Worm (Caenorhabditis elegans) whole organism, L1 larva: ENCODE results near the gene ZK1010.2.

ENCODE experiments used
- F16B12.6 ChIP-seq: fragments of 150-350 bp; optimal IDR thresholded peaks from 2 replicates; lab custom pipeline; 2014; ENCODE audit warnings: missing biosample characterization, missing genetic modification characterization
- aly-2 ChIP-seq: fragments of 150-350 bp; optimal IDR thresholded peaks from 2 replicates; lab custom pipeline; 2014; ENCODE audit warnings: missing biosample characterization, missing genetic modification characterization
- ama-1 ChIP-seq: fragments of 150-350 bp; optimal IDR thresholded peaks from 2 replicates; lab custom pipeline; 2014
- blmp-1 ChIP-seq: fragments of 150-350 bp; optimal IDR thresholded peaks from 2 replicates; lab custom pipeline; 2014; ENCODE audit warnings: missing biosample characterization, missing genetic modification characterization
- ceh-8 ChIP-seq: fragments of 200-800 bp; sonication (Bioruptor generic); optimal IDR thresholded peaks from 2 replicates; lab custom pipeline; 2018; ENCODE audit warnings: mild to moderate bottlenecking, missing genetic modification characterization, moderate library complexity, missing compliant biosample characterization
- ceh-88 ChIP-seq: fragments of 200-800 bp; sonication (Bioruptor generic); IDR thresholded peaks from 2 replicates; pipeline ENCODE4 v1.3.6; 2022; ENCODE audit warnings: missing genetic modification characterization, missing compliant biosample characterization
- ceh-90 ChIP-seq: sonication (generic microtip); optimal IDR thresholded peaks from 2 replicates; lab custom pipeline; 2016; ENCODE audit warnings: missing genetic modification characterization, missing compliant biosample characterization
- dsc-1 ChIP-seq: sonication (generic microtip); optimal IDR thresholded peaks from 2 replicates; lab custom pipeline; 2016; ENCODE audit warnings: mild to moderate bottlenecking, missing genetic modification characterization, missing compliant biosample characterization
- efl-1 ChIP-seq, 4 experiments: fragments of 150-350 bp; optimal IDR thresholded peaks in 3 of 4; peaks in 1 of 4; 1 replicate in 1 of 4; 2 replicates in 3 of 4; lab custom pipeline; 2014; ENCODE audit warnings: missing biosample characterization in 2 of 4, missing genetic modification characterization in 2 of 4, missing genetic modification reagents in 2 of 4
- efl-3 ChIP-seq: fragments of 200-800 bp; sonication (Bioruptor generic); optimal IDR thresholded peaks from 2 replicates; lab custom pipeline; 2018; ENCODE audit warnings: mild to moderate bottlenecking, missing genetic modification characterization, missing compliant biosample characterization
- egl-27 ChIP-seq, 2 experiments: fragments of 150-350 bp in 1 of 2; sonication (generic microtip); optimal IDR thresholded peaks; 3 replicates each; lab custom pipeline; 2017 to 2018; ENCODE audit warnings: missing biosample characterization in 2 of 2, missing genetic modification characterization in 2 of 2, missing genetic modification reagents in 2 of 2
- elt-3 ChIP-seq, 6 experiments: fragments of 150-350 bp in 1 of 6; sonication (generic microtip); optimal IDR thresholded peaks; 2 replicates each; lab custom pipeline; 2017 to 2018; ENCODE audit warnings: missing biosample characterization in 6 of 6, missing genetic modification characterization in 6 of 6, inconsistent platforms in 1 of 6
- fkh-10 ChIP-seq: sonication (generic microtip); optimal IDR thresholded peaks from 2 replicates; lab custom pipeline; 2017; ENCODE audit warnings: missing biosample characterization, missing genetic modification reagents, missing genetic modification characterization
- fkh-4 ChIP-seq: sonication (generic microtip); optimal IDR thresholded peaks from 2 replicates; lab custom pipeline; 2016; ENCODE audit warnings: missing compliant biosample characterization, missing genetic modification characterization, borderline replicate concordance
- fkh-8 ChIP-seq: sonication (generic microtip); optimal IDR thresholded peaks from 2 replicates; lab custom pipeline; 2016; ENCODE audit warnings: mild to moderate bottlenecking, missing genetic modification characterization, missing compliant biosample characterization
- fos-1 ChIP-seq: fragments of 150-350 bp; optimal IDR thresholded peaks from 2 replicates; lab custom pipeline; 2014; ENCODE audit warnings: missing biosample characterization, missing genetic modification characterization
- grh-1 ChIP-seq: fragments of 200-800 bp; sonication (Bioruptor generic); IDR thresholded peaks from 2 replicates; pipeline ENCODE4 v1.3.6; 2022; ENCODE audit warnings: missing genetic modification reagents, missing genetic modification characterization, missing compliant biosample characterization
- hlh-4 ChIP-seq: sonication (generic microtip); optimal IDR thresholded peaks from 2 replicates; lab custom pipeline; 2016; ENCODE audit warnings: mild to moderate bottlenecking, missing genetic modification characterization, missing compliant biosample characterization
- irx-1 ChIP-seq: sonication (generic microtip); optimal IDR thresholded peaks from 2 replicates; lab custom pipeline; 2016; ENCODE audit warnings: missing genetic modification characterization, missing compliant biosample characterization
- jun-1 ChIP-seq: fragments of 150-350 bp; optimal IDR thresholded peaks from 2 replicates; lab custom pipeline; 2014; ENCODE audit warnings: missing biosample characterization, missing genetic modification reagents, missing genetic modification characterization
- lin-13 ChIP-seq: fragments of 150-350 bp; optimal IDR thresholded peaks from 2 replicates; lab custom pipeline; 2014; ENCODE audit warnings: missing biosample characterization, missing genetic modification reagents, missing genetic modification characterization
- lin-14 ChIP-seq: fragments of 200-800 bp; sonication (Bioruptor generic); optimal IDR thresholded peaks from 2 replicates; lab custom pipeline; 2018; ENCODE audit warnings: mild to moderate bottlenecking, missing genetic modification characterization, moderate library complexity, missing compliant biosample characterization
- lin-15B ChIP-seq: fragments of 150-350 bp; sonication (generic microtip); optimal IDR thresholded peaks from 3 replicates; lab custom pipeline; 2014; ENCODE audit warnings: missing biosample characterization, missing genetic modification characterization
- lin-35 ChIP-seq, 2 experiments: fragments of 150-350 bp; optimal IDR thresholded peaks; 2 replicates each; lab custom pipeline; 2014; ENCODE audit warnings: missing biosample characterization in 2 of 2, missing genetic modification characterization in 2 of 2, missing genetic modification reagents in 2 of 2
- lir-3 ChIP-seq: sonication (generic microtip); optimal IDR thresholded peaks from 2 replicates; lab custom pipeline; 2016; ENCODE audit warnings: mild to moderate bottlenecking, missing genetic modification characterization, moderate library complexity, missing compliant biosample characterization; ENCODE audit not compliant: poor library complexity
- lsy-2 ChIP-seq, 2 experiments: fragments of 150-350 bp; optimal IDR thresholded peaks; 2 replicates each; lab custom pipeline; 2014; ENCODE audit warnings: missing biosample characterization in 2 of 2, missing genetic modification characterization in 2 of 2
- mab-9 ChIP-seq: fragments of 200-800 bp; sonication (Bioruptor generic); IDR thresholded peaks from 2 replicates; pipeline ENCODE4 v1.3.6; 2022; ENCODE audit warnings: missing genetic modification reagents, missing genetic modification characterization, missing compliant biosample characterization
- mep-1 ChIP-seq: fragments of 150-350 bp; optimal IDR thresholded peaks from 2 replicates; lab custom pipeline; 2014; ENCODE audit warnings: missing biosample characterization, missing genetic modification characterization
- nhr-19 ChIP-seq: fragments of 200-800 bp; sonication (Bioruptor generic); conservative IDR thresholded peaks from 2 replicates; pipeline ENCODE4 v1.3.6; 2022; ENCODE audit warnings: missing genetic modification characterization, missing compliant biosample characterization
- nhr-20 ChIP-seq: sonication (generic microtip); optimal IDR thresholded peaks from 2 replicates; lab custom pipeline; 2016; ENCODE audit warnings: mild to moderate bottlenecking, missing genetic modification characterization, missing compliant biosample characterization
- nhr-237 ChIP-seq: fragments of 150-350 bp; optimal IDR thresholded peaks from 2 replicates; lab custom pipeline; 2014; ENCODE audit warnings: missing biosample characterization, missing genetic modification characterization
- nhr-71 ChIP-seq: sonication (generic microtip); optimal IDR thresholded peaks from 2 replicates; lab custom pipeline; 2016; ENCODE audit warnings: mild to moderate bottlenecking, missing genetic modification characterization, moderate library complexity, missing compliant biosample characterization
- nhr-77 ChIP-seq: fragments of 150-350 bp; optimal IDR thresholded peaks from 2 replicates; lab custom pipeline; 2014; ENCODE audit warnings: missing biosample characterization, missing genetic modification characterization
- nhr-85 ChIP-seq: sonication (generic microtip); peaks from one replicate; lab custom pipeline; 2016; ENCODE audit warnings: missing genetic modification characterization, inconsistent platforms, missing compliant biosample characterization
- nhr-90 ChIP-seq: sonication (generic microtip); optimal IDR thresholded peaks from 2 replicates; lab custom pipeline; 2016; ENCODE audit warnings: mild to moderate bottlenecking, missing genetic modification characterization, missing compliant biosample characterization; ENCODE audit not compliant: poor library complexity
- snu-23 ChIP-seq: sonication (generic microtip); optimal IDR thresholded peaks from 2 replicates; lab custom pipeline; 2016; ENCODE audit warnings: missing genetic modification characterization, missing compliant biosample characterization
- tbx-2 ChIP-seq: sonication (generic microtip); optimal IDR thresholded peaks from 2 replicates; lab custom pipeline; 2016; ENCODE audit warnings: missing genetic modification characterization, missing compliant biosample characterization
- unc-130 ChIP-seq: fragments of 150-350 bp; optimal IDR thresholded peaks from 2 replicates; lab custom pipeline; 2017; ENCODE audit warnings: missing biosample characterization, missing genetic modification characterization, inconsistent platforms
- unc-30 ChIP-seq: sonication (generic microtip); optimal IDR thresholded peaks from 2 replicates; lab custom pipeline; 2017; ENCODE audit warnings: missing biosample characterization, missing genetic modification characterization
- unc-86 ChIP-seq: sonication (generic microtip); optimal IDR thresholded peaks from 2 replicates; lab custom pipeline; 2016; ENCODE audit warnings: missing genetic modification characterization, missing compliant biosample characterization
- vab-15 ChIP-seq: sonication (generic microtip); optimal IDR thresholded peaks from 2 replicates; lab custom pipeline; 2017; ENCODE audit warnings: missing genotype, mild to moderate bottlenecking, missing genetic modification characterization, missing compliant biosample characterization
- zag-1 ChIP-seq: fragments of 150-350 bp; optimal IDR thresholded peaks from 2 replicates; lab custom pipeline; 2014; ENCODE audit warnings: missing biosample characterization, missing genetic modification characterization
- ztf-11 ChIP-seq, 2 experiments: sonication (generic microtip); optimal IDR thresholded peaks; 2 replicates each; lab custom pipeline; 2016 to 2017; ENCODE audit warnings: missing genetic modification characterization in 2 of 2, missing biosample characterization in 1 of 2, missing compliant biosample characterization in 1 of 2
- ztf-4 ChIP-seq: fragments of 150-350 bp; optimal IDR thresholded peaks from 2 replicates; lab custom pipeline; 2014; ENCODE audit warnings: missing biosample characterization, missing genetic modification characterization

Gene ZK1010.2

ce11 chrIII:13015754-13016317 lies 38.2 kb upstream of the ZK1010.2 start (continued):
- TF ChIP-seq efl-1 (optimal IDR thresholded peaks at IDR 0.05; lab: Kevin White, UChicago) (peak; percentile 21 to 51), efl-1 (GFP tag; optimal IDR thresholded peaks at IDR 0.05 in 1 of 2; lab: Kevin White, UChicago) (peak; percentile 22 to 74), unc-130 (tag; lab: Kevin White, UChicago) (peak; percentile 30), fkh-10 (peak; percentile 27), lsy-2 (tag; optimal IDR thresholded peaks at IDR 0.05; lab: Kevin White, UChicago) (peak; percentile 25 to 66), nhr-90 (tag; lab: Kevin White, UChicago) (peak; percentile 37), snu-23 (GFP tag; lab: Kevin White, UChicago) (peak; percentile 61), F16B12.6 (tag; lab: Kevin White, UChicago) (peak; percentile 18), nhr-71 (tag; lab: Kevin White, UChicago) (peak; percentile 70), jun-1 (peak; percentile 56)

- TF ChIP-seq ama-1 (lab: Kevin White, UChicago) (no peak), grh-1 (GFP tag; lab: Robert Waterston, UW) (no peak), lin-14 (GFP tag; lab: Kevin White, UChicago) (peak; percentile 44), nhr-85 (tag; lab: Kevin White, UChicago) (peak; percentile 77), snu-23 (GFP tag; lab: Kevin White, UChicago) (peak; percentile 2), nhr-71 (tag; lab: Kevin White, UChicago) (no peak), elt-3 (tag; optimal IDR thresholded peaks at IDR 0.05; lab: Kevin White, UChicago) (peak in 3 of 6 experiments; percentile 20 to 61 (median 22)), nhr-20 (tag; lab: Kevin White, UChicago) (peak; percentile 18), lsy-2 (tag; optimal IDR thresholded peaks at IDR 0.05; lab: Kevin White, UChicago) (peak in 1 of 2 experiments; percentile 11), lin-13 (no peak)
- TF ChIP-seq, all 84 proteins: peak for 6
Observed at ce11 chrIII:13013912-13014311, 36.2 kb upstream of the ZK1010.2 start.

- no peak for TF ChIP-seq egl-27 (tag; optimal IDR thresholded peaks at IDR 0.05; lab: Kevin White, UChicago)
- peak in 1 of 2 experiments; percentile 49 for TF ChIP-seq lsy-2 (tag; optimal IDR thresholded peaks at IDR 0.05; lab: Kevin White, UChicago)
- no peak for TF ChIP-seq nhr-71 (tag; lab: Kevin White, UChicago)
- TF ChIP-seq elt-3 (tag; optimal IDR thresholded peaks at IDR 0.05; lab: Kevin White, UChicago), result peak in 1 of 6 experiments; percentile 65
- no peak for TF ChIP-seq fos-1 (tag; lab: Kevin White, UChicago)
- TF ChIP-seq unc-130 (tag; lab: Kevin White, UChicago), result peak; percentile 35
- TF ChIP-seq blmp-1, result peak; percentile 85
- TF ChIP-seq dsc-1 (tag; lab: Kevin White, UChicago), result no peak
- TF ChIP-seq ztf-11 (tag; optimal IDR thresholded peaks at IDR 0.05; lab: Kevin White, UChicago), result no peak
- peak; percentile 15 for TF ChIP-seq nhr-90 (tag; lab: Kevin White, UChicago)
- no peak for TF ChIP-seq lin-13
- no peak for TF ChIP-seq efl-1 (optimal IDR thresholded peaks at IDR 0.05; lab: Kevin White, UChicago)
- peak in 1 of 2 experiments; percentile 92 for TF ChIP-seq efl-1 (GFP tag; optimal IDR thresholded peaks at IDR 0.05 in 1 of 2; lab: Kevin White, UChicago)
- TF ChIP-seq fkh-8 (tag; lab: Kevin White, UChicago), result no peak
- no peak for TF ChIP-seq ceh-90 (tag; lab: Kevin White, UChicago)
- TF ChIP-seq nhr-237 (tag; lab: Kevin White, UChicago), result no peak
- no peak for TF ChIP-seq irx-1 (tag; lab: Kevin White, UChicago)
- TF ChIP-seq lin-14 (GFP tag; lab: Kevin White, UChicago), result peak; percentile 84
- TF ChIP-seq ceh-8, result no peak
- TF ChIP-seq lin-15B (tag; lab: Kevin White, UChicago), result no peak
- TF ChIP-seq nhr-85 (tag; lab: Kevin White, UChicago), result peak; percentile 76
- no peak for TF ChIP-seq hlh-4 (tag; lab: Kevin White, UChicago)
- TF ChIP-seq zag-1 (tag; lab: Kevin White, UChicago), result no peak
- TF ChIP-seq nhr-19 (GFP tag; lab: Robert Waterston, UW), result no peak
- TF ChIP-seq nhr-77 (tag; lab: Kevin White, UChicago), result no peak
- TF ChIP-seq unc-30 (tag; lab: Kevin White, UChicago), result no peak
- TF ChIP-seq fkh-10, result no peak
- TF ChIP-seq fkh-4 (tag; lab: Kevin White, UChicago), result no peak
- TF ChIP-seq lir-3 (tag; lab: Kevin White, UChicago), result no peak
- no peak for TF ChIP-seq ztf-4
- TF ChIP-seq nhr-20 (tag; lab: Kevin White, UChicago), result peak; percentile 75
- no peak for TF ChIP-seq mab-9 (GFP tag; lab: Robert Waterston, UW)
- TF ChIP-seq F16B12.6 (tag; lab: Kevin White, UChicago), result no peak
- TF ChIP-seq unc-86 (tag; lab: Kevin White, UChicago), result no peak
- TF ChIP-seq mep-1 (tag; lab: Kevin White, UChicago), result peak; percentile 8
- TF ChIP-seq aly-2 (tag; lab: Kevin White, UChicago), result no peak
- no peak for TF ChIP-seq efl-3
- peak; percentile 31 for TF ChIP-seq vab-15 (tag; lab: Kevin White, UChicago)
- peak in 1 of 2 experiments; percentile 24 for TF ChIP-seq lin-35 (GFP tag; optimal IDR thresholded peaks at IDR 0.05; lab: Kevin White, UChicago)
- TF ChIP-seq tbx-2 (tag; lab: Kevin White, UChicago), result no peak
- no peak for TF ChIP-seq ceh-88
- TF ChIP-seq snu-23 (GFP tag; lab: Kevin White, UChicago), result peak; percentile 65
Observed at ce11 chrIII:13011927-13012326, 34.3 kb upstream of the ZK1010.2 start.
